Fruit fly (Drosophila melanogaster): Measurements from ENCODE around the gene X11Lbeta.
A peak's percentile ranks its signal among the peaks of the same experiment; 100 is the strongest.

The X11Lbeta gene

dm6 chrX:10628874-10629273, 1.3 kb downstream of the X11Lbeta start (continued):
- TF ChIP-seq NfI (GFP tag; optimal IDR thresholded peaks at IDR 0.05) (peak; percentile 30), Ets97D (GFP tag; optimal IDR thresholded peaks at IDR 0.05) (no peak), dmrt11E (tag; optimal IDR thresholded peaks at IDR 0.05) (peak; percentile 50), Sox102F (GFP tag; optimal IDR thresholded peaks at IDR 0.05) (peak; percentile 43), CG3407 (GFP tag; optimal IDR thresholded peaks at IDR 0.05) (no peak), CG34376 (GFP tag; optimal IDR thresholded peaks at IDR 0.05) (no peak), Oli (tag; optimal IDR thresholded peaks at IDR 0.05) (peak; percentile 53), Nf-YB (GFP tag; optimal IDR thresholded peaks at IDR 0.05) (peak; percentile 38), Hr3 (GFP tag; optimal IDR thresholded peaks at IDR 0.05) (peak; percentile 16), Bteb2 (GFP tag; optimal IDR thresholded peaks at IDR 0.05) (peak; percentile 20), YL-1 (GFP tag; optimal IDR thresholded peaks at IDR 0.05) (no peak), CG3847 (GFP tag; IDR thresholded peaks at IDR 0.05) (0 out of 2 replicates have a peak, but pooled peaks have one; percentile 18), abd-A (tag; optimal IDR thresholded peaks at IDR 0.05) (no peak), bowl (GFP tag; IDR thresholded peaks at IDR 0.05) (no peak), Max (GFP tag; optimal IDR thresholded peaks at IDR 0.05) (peak; percentile 42), pfk (GFP tag; optimal IDR thresholded peaks at IDR 0.05) (no peak), CG3726 (GFP tag; IDR thresholded peaks at IDR 0.05) (no peak), Mrtf (GFP tag; IDR thresholded peaks at IDR 0.05) (no peak), Adf1 (GFP tag; IDR thresholded peaks at IDR 0.05) (no peak), CG11560 (tag; IDR thresholded peaks at IDR 0.05) (no peak), CTCF (GFP tag; optimal IDR thresholded peaks at IDR 0.05) (no peak), Bgb (GFP tag; IDR thresholded peaks at IDR 0.05; ENCODE audit: partially characterized antibody) (no peak), CG10209 (GFP tag; optimal IDR thresholded peaks at IDR 0.05) (peak; percentile 30), CG17612 (GFP tag; IDR thresholded peaks at IDR 0.05) (no peak), CG7372 (GFP tag; IDR thresholded peaks at IDR 0.05) (no peak), crol (GFP tag; IDR thresholded peaks at IDR 0.05) (no peak), gsb (GFP tag; IDR thresholded peaks at IDR 0.05) (no peak), CG12219 (GFP tag; optimal IDR thresholded peaks at IDR 0.05) (no peak), Nf-YC (tag; optimal IDR thresholded peaks at IDR 0.05) (no peak), HHEX (GFP tag; optimal IDR thresholded peaks at IDR 0.05) (peak; percentile 33), H15 (GFP tag; IDR thresholded peaks at IDR 0.05) (no peak), CG3995 (GFP tag; optimal IDR thresholded peaks at IDR 0.05) (no peak), vvl (GFP tag; IDR thresholded peaks at IDR 0.05) (no peak), CG32772 (GFP tag; IDR thresholded peaks at IDR 0.05) (no peak), CG13123 (GFP tag; optimal IDR thresholded peaks at IDR 0.05) (no peak), chinmo (GFP tag; IDR thresholded peaks at IDR 0.05; ENCODE audit: partially characterized antibody) (no peak), en (GFP tag; optimal IDR thresholded peaks at IDR 0.05) (no peak), CG18599 (GFP tag; optimal IDR thresholded peaks at IDR 0.05) (peak; percentile 78), CG15011 (GFP tag; optimal IDR thresholded peaks at IDR 0.05) (peak; percentile 28), chm (GFP tag; IDR thresholded peaks at IDR 0.05) (no peak), Atf-2 (GFP tag; optimal IDR thresholded peaks at IDR 0.05) (peak; percentile 16), Jarid2 (GFP tag; optimal IDR thresholded peaks at IDR 0.05) (no peak), NC2β (GFP tag; optimal IDR thresholded peaks at IDR 0.05) (no peak), CG9609 (GFP tag; optimal IDR thresholded peaks at IDR 0.05) (no peak), CG10979 (tag; optimal IDR thresholded peaks at IDR 0.05) (peak; percentile 59), rib (GFP tag; IDR thresholded peaks at IDR 0.05) (no peak), gcm (GFP tag; optimal IDR thresholded peaks at IDR 0.05) (peak; percentile 3), CG5953 (GFP tag; IDR thresholded peaks at IDR 0.05) (no peak), maf-S (GFP tag; optimal IDR thresholded peaks at IDR 0.05) (peak; percentile 1), CG2120 (GFP tag; optimal IDR thresholded peaks at IDR 0.05) (peak; percentile 77), CG16813 (GFP tag; IDR thresholded peaks at IDR 0.05; ENCODE audit: partially characterized antibody) (no peak), ems (GFP tag; optimal IDR thresholded peaks at IDR 0.05) (peak; percentile 20)
